Fruit fly (Drosophila melanogaster) whole organism, embryonic: ENCODE results near the gene CG42488.

ENCODE experiments used
- CG10543 ChIP-seq: fragments of 200-800 bp; sonication (Bioruptor generic); optimal IDR thresholded peaks from 3 replicates; lab custom pipeline; 2017; ENCODE audit warnings: missing biosample characterization, mild to moderate bottlenecking, missing genetic modification characterization, moderate library complexity
- CG11085 ChIP-seq: fragments of 200-800 bp; sonication (Bioruptor generic); IDR thresholded peaks from 2 replicates; pipeline ENCODE4 v1.3.6; 2022; ENCODE audit warnings: missing biosample characterization, missing genetic modification characterization
- CG11398 ChIP-seq: fragments of 200-800 bp; sonication (Bioruptor generic); optimal IDR thresholded peaks from 2 replicates; lab custom pipeline; 2016; ENCODE audit warnings: missing biosample characterization, missing genetic modification characterization
- CG11504 ChIP-seq: fragments of 200-800 bp; sonication (Bioruptor generic); optimal IDR thresholded peaks from 3 replicates; lab custom pipeline; 2019; ENCODE audit warnings: missing biosample characterization, mild to moderate bottlenecking, missing genetic modification characterization, moderate library complexity
- CG12104 ChIP-seq: fragments of 200-800 bp; sonication (Bioruptor generic); optimal IDR thresholded peaks from 3 replicates; lab custom pipeline; 2016; ENCODE audit warnings: missing biosample characterization, missing genetic modification characterization
- CG1233 ChIP-seq: fragments of 200-800 bp; sonication (Bioruptor generic); optimal IDR thresholded peaks from 4 replicates; lab custom pipeline; 2018; ENCODE audit warnings: missing biosample characterization, mild to moderate bottlenecking, missing genetic modification characterization
- CG12942 ChIP-seq: fragments of 200-800 bp; sonication (Bioruptor generic); optimal IDR thresholded peaks from 3 replicates; lab custom pipeline; 2016; ENCODE audit warnings: missing biosample characterization, missing genetic modification characterization
- CG13123 ChIP-seq: fragments of 200-800 bp; sonication (Bioruptor generic); optimal IDR thresholded peaks from 2 replicates; lab custom pipeline; 2016; ENCODE audit warnings: missing biosample characterization, missing genetic modification characterization
- CG13894 ChIP-seq: fragments of 200-800 bp; sonication (Bioruptor generic); optimal IDR thresholded peaks from 3 replicates; lab custom pipeline; 2018; ENCODE audit warnings: missing biosample characterization, mild to moderate bottlenecking, missing genetic modification characterization, moderate library complexity
- CG17612 ChIP-seq: fragments of 200-800 bp; sonication (Bioruptor generic); IDR thresholded peaks from 2 replicates; pipeline ENCODE4 v1.3.6; 2022; ENCODE audit warnings: missing biosample characterization, missing genetic modification characterization
- CG18764 ChIP-seq: fragments of 200-800 bp; sonication (Bioruptor generic); optimal IDR thresholded peaks from 3 replicates; lab custom pipeline; 2016; ENCODE audit warnings: missing biosample characterization, missing genetic modification characterization
- CG2678 ChIP-seq: fragments of 200-800 bp; sonication (Bioruptor generic); optimal IDR thresholded peaks from 3 replicates; lab custom pipeline; 2019; ENCODE audit warnings: missing biosample characterization, mild to moderate bottlenecking, missing genetic modification characterization, moderate library complexity
- CG2712 ChIP-seq: fragments of 200-800 bp; optimal IDR thresholded peaks from 3 replicates; lab custom pipeline; 2019; ENCODE audit warnings: missing biosample characterization, mild to moderate bottlenecking, missing genetic modification characterization, moderate library complexity
- CG32772 ChIP-seq: fragments of 200-800 bp; sonication (Bioruptor generic); IDR thresholded peaks from 2 replicates; pipeline ENCODE4 v1.3.6; 2022; ENCODE audit warnings: missing biosample characterization, missing genetic modification characterization
- CG42726 ChIP-seq: fragments of 200-800 bp; sonication (Bioruptor generic); IDR thresholded peaks from 2 replicates; pipeline ENCODE4 v1.3.6; 2022; ENCODE audit warnings: missing biosample characterization, missing genetic modification characterization; ENCODE audit not compliant: partially characterized antibody
- CG4424 ChIP-seq: fragments of 200-800 bp; sonication (Bioruptor generic); optimal IDR thresholded peaks from 3 replicates; lab custom pipeline; 2016; ENCODE audit warnings: missing biosample characterization, missing genetic modification characterization
- CG6689 ChIP-seq: fragments of 200-800 bp; sonication (Bioruptor generic); IDR thresholded peaks from 2 replicates; pipeline ENCODE4 v1.3.6; 2022; ENCODE audit warnings: missing biosample characterization, missing genetic modification characterization
- CG7357 ChIP-seq: fragments of 200-800 bp; sonication (Bioruptor generic); IDR thresholded peaks from 3 replicates; pipeline ENCODE4 v1.3.6; 2022; ENCODE audit warnings: missing biosample characterization, missing genetic modification characterization
- CG7556 ChIP-seq: fragments of 200-800 bp; sonication (Bioruptor generic); optimal IDR thresholded peaks from 2 replicates; lab custom pipeline; 2017; ENCODE audit warnings: missing biosample characterization, mild to moderate bottlenecking, missing genetic modification characterization
- CG7745 ChIP-seq: fragments of 200-800 bp; sonication (Bioruptor generic); optimal IDR thresholded peaks from 2 replicates; lab custom pipeline; 2018; ENCODE audit warnings: missing biosample characterization, mild to moderate bottlenecking, missing genetic modification characterization, moderate library complexity
- CG7987 ChIP-seq: fragments of 200-800 bp; sonication (Bioruptor generic); optimal IDR thresholded peaks from 2 replicates; lab custom pipeline; 2018; ENCODE audit warnings: missing biosample characterization, mild to moderate bottlenecking, missing genetic modification characterization, moderate library complexity
- CG9437 ChIP-seq: fragments of 200-800 bp; sonication (Bioruptor generic); optimal IDR thresholded peaks from 2 replicates; lab custom pipeline; 2018; ENCODE audit warnings: missing biosample characterization, mild to moderate bottlenecking, missing genetic modification characterization
- CG9609 ChIP-seq: fragments of 200-800 bp; sonication (Bioruptor generic); optimal IDR thresholded peaks from 3 replicates; lab custom pipeline; 2016; ENCODE audit warnings: missing biosample characterization, missing genetic modification characterization
- CTCF ChIP-seq: fragments of 200-800 bp; sonication (Bioruptor generic); optimal IDR thresholded peaks from 2 replicates; lab custom pipeline; 2017; ENCODE audit warnings: missing biosample characterization, mild to moderate bottlenecking, missing genetic modification characterization, moderate library complexity
- Dek ChIP-seq: fragments of 200-800 bp; sonication (Bioruptor generic); optimal IDR thresholded peaks from 3 replicates; lab custom pipeline; 2019; ENCODE audit warnings: missing biosample characterization, mild to moderate bottlenecking, missing genetic modification characterization, moderate library complexity
- Dfd ChIP-seq, 2 experiments: fragments of >200 bp; optimal IDR thresholded peaks; 2 replicates each; lab custom pipeline; 2017; ENCODE audit warnings: missing biosample characterization in 2 of 2, missing genetic modification characterization in 2 of 2
- Fer3 ChIP-seq: fragments of 200-800 bp; sonication (Bioruptor generic); optimal IDR thresholded peaks from 2 replicates; lab custom pipeline; 2018; ENCODE audit warnings: missing biosample characterization, mild to moderate bottlenecking, missing genetic modification characterization, moderate library complexity
- Gug ChIP-seq: fragments of 200-800 bp; sonication (Bioruptor generic); IDR thresholded peaks from 4 replicates; pipeline ENCODE4 v1.3.6; 2022; ENCODE audit warnings: missing biosample characterization, missing genetic modification characterization
- Hey ChIP-seq: fragments of 200-800 bp; sonication (Bioruptor generic); optimal IDR thresholded peaks from 3 replicates; lab custom pipeline; 2018; ENCODE audit warnings: missing biosample characterization, mild to moderate bottlenecking, missing genetic modification characterization
- Med ChIP-seq: fragments of 200-800 bp; sonication (Bioruptor generic); peaks from one replicate; lab custom pipeline; 2016; ENCODE audit warnings: missing biosample characterization, missing genetic modification characterization, mild to moderate bottlenecking, inconsistent platforms, moderate library complexity
- Oaz ChIP-seq: fragments of 200-800 bp; sonication (Bioruptor generic); IDR thresholded peaks from 2 replicates; pipeline ENCODE4 v1.3.6; 2022; ENCODE audit warnings: missing biosample characterization, missing genetic modification characterization
- Sox100B ChIP-seq: fragments of 200-800 bp; sonication (Bioruptor generic); optimal IDR thresholded peaks from 3 replicates; lab custom pipeline; 2018; ENCODE audit warnings: missing biosample characterization, mild to moderate bottlenecking, missing genetic modification characterization
- Sox102F ChIP-seq: fragments of 200-800 bp; sonication (Bioruptor generic); optimal IDR thresholded peaks from 2 replicates; lab custom pipeline; 2018; ENCODE audit warnings: missing biosample characterization, mild to moderate bottlenecking, missing genetic modification characterization, moderate library complexity
- YL-1 ChIP-seq: fragments of 200-800 bp; sonication (Bioruptor generic); optimal IDR thresholded peaks from 3 replicates; lab custom pipeline; 2017; ENCODE audit warnings: missing biosample characterization, mild to moderate bottlenecking, missing genetic modification characterization
- ato ChIP-seq: fragments of 200-800 bp; sonication (Bioruptor generic); IDR thresholded peaks from 2 replicates; pipeline ENCODE4 v1.3.6; 2022; ENCODE audit warnings: missing biosample characterization, missing genetic modification characterization; ENCODE audit not compliant: partially characterized antibody
- bbx ChIP-seq: fragments of 200-800 bp; sonication (Bioruptor generic); IDR thresholded peaks from 2 replicates; pipeline ENCODE4 v1.3.6; 2022; ENCODE audit warnings: missing biosample characterization, missing genetic modification characterization; ENCODE audit not compliant: partially characterized antibody
- bigmax ChIP-seq: fragments of 200-800 bp; sonication (Bioruptor generic); optimal IDR thresholded peaks from 2 replicates; lab custom pipeline; 2018; ENCODE audit warnings: missing biosample characterization, mild to moderate bottlenecking, missing genetic modification characterization
- cas ChIP-seq: fragments of 200-800 bp; sonication (Bioruptor generic); IDR thresholded peaks from 2 replicates; pipeline ENCODE4 v1.3.6; 2022; ENCODE audit warnings: missing biosample characterization, missing genetic modification characterization
- chm ChIP-seq: fragments of 200-800 bp; sonication (Bioruptor generic); IDR thresholded peaks from 2 replicates; pipeline ENCODE4 v1.3.6; 2022; ENCODE audit warnings: missing biosample characterization, missing genetic modification characterization
- dm ChIP-seq: fragments of 200-800 bp; sonication (Bioruptor generic); optimal IDR thresholded peaks from 3 replicates; lab custom pipeline; 2016; ENCODE audit warnings: missing biosample characterization, missing genetic modification characterization
- fd102C ChIP-seq: fragments of 200-800 bp; sonication (Bioruptor generic); optimal IDR thresholded peaks from 2 replicates; lab custom pipeline; 2018; ENCODE audit warnings: missing biosample characterization, mild to moderate bottlenecking, missing genetic modification characterization, moderate library complexity
- gem ChIP-seq: fragments of 200-800 bp; sonication (Bioruptor generic); optimal IDR thresholded peaks from 2 replicates; lab custom pipeline; 2019; ENCODE audit warnings: missing biosample characterization, mild to moderate bottlenecking, missing genetic modification characterization, moderate library complexity
- jigr1 ChIP-seq: fragments of 200-800 bp; sonication (Bioruptor generic); IDR thresholded peaks from 3 replicates; pipeline ENCODE4 v1.3.6; 2022; ENCODE audit warnings: missing biosample characterization, missing genetic modification characterization
- lola ChIP-seq, 3 experiments: fragments of >200 bp in 2 of 3; fragments of 200-800 bp in 1 of 3; sonication (Bioruptor generic) in 1 of 3; optimal IDR thresholded peaks; 2 replicates each; lab custom pipeline; 2017 to 2019; ENCODE audit warnings: missing biosample characterization in 3 of 3, missing genetic modification characterization in 3 of 3, mild to moderate bottlenecking in 1 of 3, moderate library complexity in 1 of 3
- nerfin-2 ChIP-seq: fragments of 200-800 bp; sonication (Bioruptor generic); IDR thresholded peaks from 2 replicates; pipeline ENCODE4 v1.3.6; 2022; ENCODE audit warnings: missing biosample characterization, missing genetic modification characterization; ENCODE audit not compliant: partially characterized antibody
- phol ChIP-seq: fragments of 200-800 bp; sonication (Bioruptor generic); optimal IDR thresholded peaks from 3 replicates; lab custom pipeline; 2018; ENCODE audit warnings: missing biosample characterization, mild to moderate bottlenecking, missing genetic modification characterization, moderate library complexity
- rib ChIP-seq: fragments of 200-800 bp; sonication (Bioruptor generic); IDR thresholded peaks from 2 replicates; pipeline ENCODE4 v1.3.6; 2022; ENCODE audit warnings: missing biosample characterization, missing genetic modification characterization
- scrt ChIP-seq: fragments of 200-800 bp; sonication (Bioruptor generic); optimal IDR thresholded peaks from 2 replicates; lab custom pipeline; 2018; ENCODE audit warnings: missing biosample characterization, mild to moderate bottlenecking, missing genetic modification characterization, moderate library complexity
- slp2 ChIP-seq: fragments of 200-800 bp; sonication (Bioruptor generic); optimal IDR thresholded peaks from 2 replicates; lab custom pipeline; 2016; ENCODE audit warnings: missing biosample characterization, missing genetic modification characterization
- wor ChIP-seq: fragments of 200-800 bp; sonication (Bioruptor generic); IDR thresholded peaks from 2 replicates; pipeline ENCODE4 v1.3.6; 2022; ENCODE audit warnings: missing biosample characterization, missing genetic modification characterization

Gene CG42488

dm6 chr3R:25459200-25459809, 23.6 kb upstream of the CG42488 start (continued):
- TF ChIP-seq CG2678 (tag; lab: Kevin White, UChicago): peak; percentile 45
- no peak for TF ChIP-seq CG13894 (tag; lab: Kevin White, UChicago)
- TF ChIP-seq CG10543: no peak
- peak; percentile 47 for TF ChIP-seq CG11504 (tag; lab: Kevin White, UChicago)
- TF ChIP-seq phol: peak; percentile 33
- TF ChIP-seq chm (GFP tag; lab: Robert Waterston, UW): no peak
- peak; percentile 24; the same call in 1 of the 2 replicates for TF ChIP-seq CG6689 (GFP tag; lab: Robert Waterston, UW)
- no peak for TF ChIP-seq bigmax (GFP tag; lab: Kevin White, UChicago)
- TF ChIP-seq nerfin-2: no peak
- peak; percentile 20 for TF ChIP-seq CG4424 (GFP tag; lab: Kevin White, UChicago)
- no peak for TF ChIP-seq Hey
- TF ChIP-seq CG42726 (GFP tag; lab: Robert Waterston, UW): no peak
- TF ChIP-seq Sox102F (GFP tag; lab: Kevin White, UChicago): peak; percentile 46
- TF ChIP-seq ato: no peak
- no peak for TF ChIP-seq CG7357 (GFP tag; lab: Robert Waterston, UW)
- no peak for TF ChIP-seq CG12942 (GFP tag; lab: Kevin White, UChicago)
- TF ChIP-seq lola (GFP tag; optimal IDR thresholded peaks at IDR 0.05; lab: Kevin White, UChicago): peak in 1 of 3 experiments; percentile 36
- TF ChIP-seq CG12104 (GFP tag; lab: Kevin White, UChicago): no peak
- no peak for TF ChIP-seq CG18764 (GFP tag; lab: Kevin White, UChicago)
- no peak for TF ChIP-seq CG7987 (GFP tag; lab: Kevin White, UChicago)
- TF ChIP-seq CG9609 (GFP tag; lab: Kevin White, UChicago): no peak
- no peak for TF ChIP-seq CG7745
- TF ChIP-seq gem (tag; lab: Kevin White, UChicago): peak; percentile 57
- no peak for TF ChIP-seq scrt (GFP tag; lab: Kevin White, UChicago)
- TF ChIP-seq Dek: no peak
- no peak for TF ChIP-seq CG13123 (GFP tag; lab: Kevin White, UChicago)
- TF ChIP-seq rib (GFP tag; lab: Robert Waterston, UW): no peak
- no peak for TF ChIP-seq Oaz (GFP tag; lab: Robert Waterston, UW)
- TF ChIP-seq Fer3: no peak
- peak; percentile 65 for TF ChIP-seq CG2712 (tag; lab: Kevin White, UChicago)
- no peak for TF ChIP-seq dm
- no peak for TF ChIP-seq Gug (GFP tag; lab: Robert Waterston, UW)
- TF ChIP-seq fd102C: no peak
- TF ChIP-seq CG7556 (GFP tag; lab: Kevin White, UChicago): no peak
- TF ChIP-seq Dfd (GFP tag; optimal IDR thresholded peaks at IDR 0.05; lab: Kevin White, UChicago): no peak
- no peak for TF ChIP-seq CG17612 (GFP tag; lab: Robert Waterston, UW)
- TF ChIP-seq jigr1: no peak
- no peak for TF ChIP-seq CG9437 (GFP tag; lab: Kevin White, UChicago)
- no peak for TF ChIP-seq CTCF
- TF ChIP-seq CG11085 (GFP tag; lab: Robert Waterston, UW): no peak

- TF ChIP-seq CG11398 (GFP tag; lab: Kevin White, UChicago): no peak
- TF ChIP-seq bbx (GFP tag; lab: Robert Waterston, UW): 0 out of 2 replicates have a peak, but pooled peaks have one; percentile 21
- no peak for TF ChIP-seq YL-1 (GFP tag; lab: Kevin White, UChicago)
- TF ChIP-seq wor: no peak
- TF ChIP-seq cas (GFP tag; lab: Robert Waterston, UW): no peak
- TF ChIP-seq slp2 (GFP tag; lab: Kevin White, UChicago): no peak
- no peak for TF ChIP-seq Sox100B (GFP tag; lab: Kevin White, UChicago)
- TF ChIP-seq CG32772 (GFP tag; lab: Robert Waterston, UW): no peak
- no peak for TF ChIP-seq CG1233 (GFP tag; lab: Kevin White, UChicago)
- peak; percentile 17 for TF ChIP-seq Med (GFP tag; lab: Kevin White, UChicago)
Observed at dm6 chr3R:25460650-25461049, 22.2 kb upstream of the CG42488 start.
